Worm (Caenorhabditis elegans) whole organism, late embryonic: ENCODE measurements around the gene C25A6.1.

ENCODE experiments used
- ceh-19 ChIP-seq: fragments of 200-800 bp; sonication (Bioruptor generic); optimal IDR thresholded peaks from 2 replicates; lab custom pipeline; 2018; ENCODE audit warnings: mild to moderate bottlenecking, missing genetic modification characterization, missing compliant biosample characterization
- ceh-22 ChIP-seq: sonication (generic microtip); optimal IDR thresholded peaks from 2 replicates; lab custom pipeline; 2017; ENCODE audit warnings: missing biosample characterization, missing genetic modification characterization
- dmd-4 ChIP-seq: sonication (generic microtip); optimal IDR thresholded peaks from 2 replicates; lab custom pipeline; 2016; ENCODE audit warnings: borderline replicate concordance, missing genetic modification characterization, missing compliant biosample characterization
- lin-11 ChIP-seq: fragments of 200-800 bp; sonication (Bioruptor generic); optimal IDR thresholded peaks from 2 replicates; lab custom pipeline; 2018; ENCODE audit warnings: mild to moderate bottlenecking, missing genetic modification characterization, missing compliant biosample characterization
- nfya-1 ChIP-seq: sonication (generic microtip); optimal IDR thresholded peaks from 2 replicates; lab custom pipeline; 2017; ENCODE audit warnings: missing genetic modification characterization, mild to moderate bottlenecking, missing compliant biosample characterization, antibody characterized with exemption, moderate library complexity
- pha-2 ChIP-seq: sonication (generic microtip); optimal IDR thresholded peaks from 2 replicates; lab custom pipeline; 2017; ENCODE audit warnings: mild to moderate bottlenecking, missing genetic modification characterization, missing compliant biosample characterization
- pha-4 ChIP-seq: fragments of 150-350 bp; optimal IDR thresholded peaks from 2 replicates; lab custom pipeline; 2018; ENCODE audit warnings: missing biosample characterization, missing genetic modification reagents, missing genetic modification characterization

DNA sequence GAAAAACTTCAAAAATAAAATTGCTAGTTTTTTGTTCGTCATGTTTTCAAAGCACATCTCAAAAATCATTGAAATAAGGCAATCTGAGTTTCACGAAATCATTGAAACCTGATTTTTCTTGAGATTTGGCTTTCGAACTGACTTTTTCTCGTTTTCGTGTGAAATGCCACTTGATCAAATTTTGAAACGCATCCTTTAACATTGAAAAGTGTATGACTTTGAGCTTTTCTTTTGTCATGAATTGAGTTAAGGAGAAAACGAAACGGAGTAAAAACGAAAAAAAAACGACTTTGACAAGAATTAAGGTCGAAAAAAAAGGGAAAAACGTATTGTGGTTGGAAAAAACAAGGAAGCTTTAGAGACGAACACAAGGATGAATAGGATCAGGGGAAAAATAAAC, 46.6 kb downstream of the C25A6.1 start:
- TF ChIP-seq lin-11 (no peak), ceh-19 (GFP tag; lab: Kevin White, UChicago) (no peak), nfya-1 (tag; lab: Kevin White, UChicago) (no peak), dmd-4 (no peak), pha-2 (tag; lab: Kevin White, UChicago) (no peak), ceh-22 (tag; lab: Kevin White, UChicago) (no peak), pha-4 (tag; lab: Kevin White, UChicago) (no peak)
